Fruit fly (Drosophila melanogaster) whole organism, prepupa: ENCODE measurements around the gene mRpS35.
A peak's percentile ranks its signal among the peaks of the same experiment; 100 is the strongest.

Experiments used
- Blimp-1 ChIP-seq: fragments of 200-800 bp; sonication (Bioruptor generic); optimal IDR thresholded peaks from 3 replicates; lab custom pipeline; 2017; ENCODE audit warnings: missing biosample characterization, missing genetic modification characterization, mild to moderate bottlenecking, moderate library complexity, missing genetic modification reagents
- CG10631 ChIP-seq: fragments of 200-800 bp; sonication (Bioruptor generic); optimal IDR thresholded peaks from 2 replicates; lab custom pipeline; 2016; ENCODE audit warnings: missing biosample characterization, missing genetic modification characterization
- CG11294 ChIP-seq: fragments of 200-800 bp; sonication (Bioruptor generic); IDR thresholded peaks from 2 replicates; pipeline ENCODE4 v1.3.6; 2022; ENCODE audit warnings: missing biosample characterization, missing genetic modification characterization
- CG11902 ChIP-seq: fragments of 200-800 bp; sonication (Bioruptor generic); optimal IDR thresholded peaks from 3 replicates; lab custom pipeline; 2016; ENCODE audit warnings: missing biosample characterization, missing genetic modification characterization
- CG15336 ChIP-seq: fragments of 200-800 bp; sonication (Bioruptor generic); IDR thresholded peaks from 2 replicates; pipeline ENCODE4 v1.3.6; 2022; ENCODE audit warnings: missing biosample characterization, missing genetic modification characterization
- CG1621 ChIP-seq: fragments of 200-800 bp; sonication (Bioruptor generic); optimal IDR thresholded peaks from 3 replicates; lab custom pipeline; 2018; ENCODE audit warnings: missing biosample characterization, mild to moderate bottlenecking, missing genetic modification characterization
- CG16779 ChIP-seq: fragments of 200-800 bp; sonication (Bioruptor generic); optimal IDR thresholded peaks from 3 replicates; lab custom pipeline; 2017; ENCODE audit warnings: missing biosample characterization, mild to moderate bottlenecking, missing genetic modification characterization
- CG3032 ChIP-seq: fragments of 200-800 bp; optimal IDR thresholded peaks from 2 replicates; lab custom pipeline; 2019; ENCODE audit warnings: missing biosample characterization, mild to moderate bottlenecking, missing genetic modification characterization, moderate library complexity
- CG31627 ChIP-seq: fragments of 200-800 bp; sonication (Bioruptor generic); optimal IDR thresholded peaks from 3 replicates; lab custom pipeline; 2016; ENCODE audit warnings: missing biosample characterization, missing genetic modification characterization
- CG32006 ChIP-seq: fragments of 200-800 bp; sonication (Bioruptor generic); optimal IDR thresholded peaks from 3 replicates; lab custom pipeline; 2017; ENCODE audit warnings: missing biosample characterization, mild to moderate bottlenecking, missing genetic modification characterization
- CG3919 ChIP-seq: fragments of 200-800 bp; sonication (Bioruptor generic); optimal IDR thresholded peaks from 3 replicates; lab custom pipeline; 2016; ENCODE audit warnings: missing biosample characterization, missing genetic modification characterization
- CG4318 ChIP-seq: fragments of 200-800 bp; sonication (Bioruptor generic); optimal IDR thresholded peaks from 3 replicates; lab custom pipeline; 2017; ENCODE audit warnings: missing biosample characterization, mild to moderate bottlenecking, missing genetic modification characterization
- CG6163 ChIP-seq: fragments of 200-800 bp; sonication (Bioruptor generic); IDR thresholded peaks from 3 replicates; pipeline ENCODE4 v1.3.6; 2022; ENCODE audit warnings: missing biosample characterization, missing genetic modification characterization
- CG6276 ChIP-seq: fragments of 200-800 bp; sonication (Bioruptor generic); optimal IDR thresholded peaks from 2 replicates; lab custom pipeline; 2017; ENCODE audit warnings: missing biosample characterization, mild to moderate bottlenecking, missing genetic modification characterization
- CG6792 ChIP-seq: fragments of 200-800 bp; sonication (Bioruptor generic); optimal IDR thresholded peaks from 3 replicates; lab custom pipeline; 2016; ENCODE audit warnings: missing biosample characterization, missing genetic modification characterization
- CG6808 ChIP-seq: fragments of 200-800 bp; sonication (Bioruptor generic); optimal IDR thresholded peaks from 3 replicates; lab custom pipeline; 2017; ENCODE audit warnings: missing biosample characterization, missing genetic modification characterization, mild to moderate bottlenecking, moderate library complexity, missing genetic modification reagents
- CG6854 ChIP-seq: fragments of 200-800 bp; sonication (Bioruptor generic); optimal IDR thresholded peaks from 2 replicates; lab custom pipeline; 2017; ENCODE audit warnings: missing biosample characterization, mild to moderate bottlenecking, missing genetic modification characterization
- CG7368 ChIP-seq: fragments of 200-800 bp; sonication (Bioruptor generic); optimal IDR thresholded peaks from 3 replicates; lab custom pipeline; 2016; ENCODE audit warnings: missing biosample characterization, missing genetic modification characterization
- CG8119 ChIP-seq: fragments of 200-800 bp; sonication (Bioruptor generic); IDR thresholded peaks from 3 replicates; pipeline ENCODE4 v1.3.6; 2022; ENCODE audit warnings: missing biosample characterization, missing genetic modification characterization
- CG8319 ChIP-seq: fragments of 200-800 bp; sonication (Bioruptor generic); optimal IDR thresholded peaks from 3 replicates; lab custom pipeline; 2016; ENCODE audit warnings: missing biosample characterization, missing genetic modification characterization
- CG8632 ChIP-seq: fragments of 200-800 bp; sonication (Bioruptor generic); optimal IDR thresholded peaks from 3 replicates; lab custom pipeline; 2016; ENCODE audit warnings: missing biosample characterization, missing genetic modification characterization
- CG9139 ChIP-seq: fragments of 200-800 bp; sonication (Bioruptor generic); optimal IDR thresholded peaks from 3 replicates; lab custom pipeline; 2017; ENCODE audit warnings: missing biosample characterization, mild to moderate bottlenecking, missing genetic modification characterization
- Eip75B ChIP-seq: fragments of 200-800 bp; sonication (Bioruptor generic); optimal IDR thresholded peaks from 3 replicates; lab custom pipeline; 2016; ENCODE audit warnings: missing biosample characterization, missing genetic modification characterization
- Eip78C ChIP-seq: fragments of 200-800 bp; sonication (Bioruptor generic); peaks from one replicate; lab custom pipeline; 2016; ENCODE audit warnings: missing biosample characterization, missing genetic modification characterization
- Hr38 ChIP-seq: sonication (Bioruptor generic); optimal IDR thresholded peaks from 2 replicates; lab custom pipeline; 2016; ENCODE audit warnings: missing biosample characterization, missing genetic modification characterization
- Hr39 ChIP-seq: fragments of 200-800 bp; sonication (Bioruptor generic); optimal IDR thresholded peaks from 2 replicates; lab custom pipeline; 2016; ENCODE audit warnings: missing biosample characterization, missing genetic modification characterization
- Hr4 ChIP-seq: fragments of 200-800 bp; sonication (Bioruptor generic); optimal IDR thresholded peaks from 3 replicates; lab custom pipeline; 2016; ENCODE audit warnings: missing biosample characterization, missing genetic modification characterization
- Lpt ChIP-seq: fragments of 200-800 bp; sonication (Bioruptor generic); optimal IDR thresholded peaks from 3 replicates; lab custom pipeline; 2016; ENCODE audit warnings: missing biosample characterization, missing genetic modification characterization
- OdsH ChIP-seq: fragments of 200-800 bp; sonication (Bioruptor generic); optimal IDR thresholded peaks from 3 replicates; lab custom pipeline; 2016; ENCODE audit warnings: missing biosample characterization, missing genetic modification characterization
- Smox ChIP-seq: fragments of 200-800 bp; sonication (Bioruptor generic); optimal IDR thresholded peaks from 3 replicates; lab custom pipeline; 2016; ENCODE audit warnings: missing biosample characterization, missing genetic modification characterization
- Sox102F ChIP-seq: fragments of 200-800 bp; sonication (Bioruptor generic); optimal IDR thresholded peaks from 2 replicates; lab custom pipeline; 2016; ENCODE audit warnings: missing biosample characterization, mild to moderate bottlenecking, missing genetic modification characterization
- Sox14 ChIP-seq: fragments of 200-800 bp; sonication (Bioruptor generic); optimal IDR thresholded peaks from 3 replicates; lab custom pipeline; 2016; ENCODE audit warnings: missing biosample characterization, missing genetic modification characterization
- Sox15 ChIP-seq: fragments of 200-800 bp; sonication (Bioruptor generic); optimal IDR thresholded peaks from 3 replicates; lab custom pipeline; 2016; ENCODE audit warnings: missing biosample characterization, missing genetic modification characterization
- achi ChIP-seq: fragments of 200-800 bp; sonication (Bioruptor generic); optimal IDR thresholded peaks from 3 replicates; lab custom pipeline; 2016; ENCODE audit warnings: missing biosample characterization, missing genetic modification characterization
- acj6 ChIP-seq: fragments of 200-800 bp; sonication (Bioruptor generic); optimal IDR thresholded peaks from 3 replicates; lab custom pipeline; 2016; ENCODE audit warnings: missing biosample characterization, missing genetic modification characterization
- dac ChIP-seq: fragments of 200-800 bp; sonication (Bioruptor generic); optimal IDR thresholded peaks from 2 replicates; lab custom pipeline; 2017; ENCODE audit warnings: missing biosample characterization, mild to moderate bottlenecking, missing genetic modification characterization
- eg ChIP-seq: fragments of 200-800 bp; sonication (Bioruptor generic); IDR thresholded peaks from 3 replicates; pipeline ENCODE4 v1.3.6; 2022; ENCODE audit warnings: missing biosample characterization, missing genetic modification characterization
- fd59A ChIP-seq: fragments of 200-800 bp; sonication (Bioruptor generic); optimal IDR thresholded peaks from 2 replicates; lab custom pipeline; 2017; ENCODE audit warnings: missing biosample characterization, mild to moderate bottlenecking, missing genetic modification characterization, missing genetic modification reagents
- fd85E ChIP-seq: fragments of 200-800 bp; sonication (Bioruptor generic); optimal IDR thresholded peaks from 3 replicates; lab custom pipeline; 2016; ENCODE audit warnings: missing biosample characterization, missing genetic modification characterization
- fkh ChIP-seq: fragments of 200-800 bp; sonication (Bioruptor generic); optimal IDR thresholded peaks from 3 replicates; lab custom pipeline; 2017; ENCODE audit warnings: missing biosample characterization, mild to moderate bottlenecking, missing genetic modification characterization, moderate library complexity
- lz ChIP-seq: fragments of 200-800 bp; sonication (Bioruptor generic); optimal IDR thresholded peaks from 3 replicates; lab custom pipeline; 2016; ENCODE audit warnings: missing biosample characterization, missing genetic modification characterization
- net ChIP-seq: fragments of 200-800 bp; sonication (Bioruptor generic); optimal IDR thresholded peaks from 3 replicates; lab custom pipeline; 2016; ENCODE audit warnings: missing biosample characterization, missing genetic modification characterization
- pdm3 ChIP-seq: fragments of 200-800 bp; sonication (Bioruptor generic); optimal IDR thresholded peaks from 3 replicates; lab custom pipeline; 2016; ENCODE audit warnings: missing biosample characterization, missing genetic modification characterization
- salr ChIP-seq, 2 experiments: fragments of 200-800 bp; sonication (Bioruptor generic); optimal IDR thresholded peaks; 3 replicates each; lab custom pipeline; 2016 to 2018; ENCODE audit warnings: missing biosample characterization in 2 of 2, missing genetic modification characterization in 2 of 2, mild to moderate bottlenecking in 1 of 2
- spab ChIP-seq: fragments of 200-800 bp; sonication (Bioruptor generic); optimal IDR thresholded peaks from 2 replicates; lab custom pipeline; 2017; ENCODE audit warnings: missing biosample characterization, mild to moderate bottlenecking, missing genetic modification characterization, missing genetic modification reagents
- ss ChIP-seq, 2 experiments: fragments of 200-800 bp; sonication (Bioruptor generic); optimal IDR thresholded peaks; 2 replicates in 1 of 2; 3 replicates in 1 of 2; lab custom pipeline; 2017 to 2018; ENCODE audit warnings: mild to moderate bottlenecking in 2 of 2, missing biosample characterization in 2 of 2, missing genetic modification characterization in 2 of 2, moderate library complexity in 1 of 2
- svp ChIP-seq: fragments of 200-800 bp; sonication (Bioruptor generic); peaks from one replicate; lab custom pipeline; 2016; ENCODE audit warnings: missing biosample characterization, missing genetic modification characterization
- topi ChIP-seq: fragments of 200-800 bp; sonication (Bioruptor generic); optimal IDR thresholded peaks from 3 replicates; lab custom pipeline; 2016; ENCODE audit warnings: missing biosample characterization, missing genetic modification characterization
- vri ChIP-seq: fragments of 200-800 bp; sonication (Bioruptor generic); optimal IDR thresholded peaks from 3 replicates; lab custom pipeline; 2016; ENCODE audit warnings: missing biosample characterization, mild to moderate bottlenecking, missing genetic modification characterization

Gene mRpS35

DNA sequence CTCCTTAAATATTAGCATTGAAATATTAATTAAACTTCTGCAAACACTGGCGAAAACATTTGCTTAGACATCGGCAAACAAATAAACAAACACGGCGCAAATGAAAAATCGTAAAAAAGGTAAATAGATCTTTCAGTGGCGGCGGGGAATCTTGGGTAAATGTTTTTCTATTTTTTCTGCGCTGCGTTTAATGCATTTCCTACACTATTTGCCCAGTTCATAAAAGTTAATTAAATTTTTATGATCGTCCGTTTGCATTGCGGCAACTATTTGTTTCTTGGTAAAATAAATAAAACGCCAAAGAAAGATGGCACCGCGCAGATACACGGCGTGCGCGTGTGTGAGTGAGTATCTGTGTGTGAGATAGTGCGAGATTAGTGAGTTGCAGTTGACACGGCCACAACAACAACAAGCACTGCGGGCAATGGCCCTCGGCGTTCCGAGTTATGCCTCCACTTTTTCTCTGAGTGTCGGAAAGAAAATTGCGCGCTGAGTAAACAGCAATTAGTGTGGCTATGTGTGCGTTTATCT, 17.8 kb downstream of the mRpS35 start (continued):
- no peak for TF ChIP-seq spab (GFP tag; lab: Kevin White, UChicago)
- no peak for TF ChIP-seq vri (GFP tag; lab: Kevin White, UChicago)
- peak; percentile 97 for TF ChIP-seq fkh (GFP tag; lab: Kevin White, UChicago)

DNA sequence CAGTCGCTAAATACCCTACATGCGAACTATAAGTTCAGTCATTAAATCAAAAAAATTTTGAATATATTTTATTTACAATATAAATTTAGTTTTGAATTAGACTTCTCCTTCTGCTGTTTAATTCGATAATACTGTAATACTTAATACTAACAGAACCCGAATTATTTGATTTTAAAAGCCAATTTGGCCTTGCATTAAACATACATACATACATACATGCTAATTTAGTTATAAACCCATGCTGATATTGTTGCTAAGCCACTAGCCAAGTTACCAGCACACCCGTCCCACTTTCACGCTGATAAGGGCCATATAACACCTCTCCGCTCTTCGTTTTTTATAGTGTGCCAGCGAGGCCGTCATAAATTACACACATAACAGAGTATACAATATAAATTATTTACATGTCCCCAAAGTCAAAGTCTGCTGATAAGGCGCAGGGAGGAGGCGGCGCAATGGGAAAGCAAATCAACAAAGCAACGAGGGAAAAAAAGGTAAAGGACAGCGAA, 18.5 kb downstream of the mRpS35 start:
- TF ChIP-seq OdsH (GFP tag; lab: Kevin White, UChicago), result no peak
- peak; percentile 21 for TF ChIP-seq pdm3
- peak; percentile 46 for TF ChIP-seq CG4318 (GFP tag; lab: Kevin White, UChicago)
- TF ChIP-seq CG16779, result peak; percentile 65
- TF ChIP-seq Lpt (GFP tag; lab: Kevin White, UChicago), result peak; percentile 21
- TF ChIP-seq Hr39 (GFP tag; lab: Kevin White, UChicago), result peak; percentile 9
- TF ChIP-seq Hr4 (GFP tag; lab: Kevin White, UChicago), result no peak
- TF ChIP-seq eg (GFP tag; lab: Robert Waterston, UW), result peak; percentile 71
- no peak for TF ChIP-seq Hr38 (GFP tag; lab: Kevin White, UChicago)
- TF ChIP-seq fd59A (GFP tag; lab: Kevin White, UChicago), result no peak
- TF ChIP-seq CG10631 (GFP tag; lab: Kevin White, UChicago), result no peak
- TF ChIP-seq net, result no peak
- TF ChIP-seq CG6792, result peak; percentile 2
- peak; percentile 60 for TF ChIP-seq CG6854 (GFP tag; lab: Kevin White, UChicago)
- TF ChIP-seq CG31627 (GFP tag; lab: Kevin White, UChicago), result no peak
- peak; percentile 47 for TF ChIP-seq CG6276 (GFP tag; lab: Kevin White, UChicago)
- peak; percentile 39 for TF ChIP-seq Sox102F (GFP tag; lab: Kevin White, UChicago)
- TF ChIP-seq CG3919 (GFP tag; lab: Kevin White, UChicago), result peak; percentile 35
- peak; percentile 40 for TF ChIP-seq CG3032
- peak; percentile 45 for TF ChIP-seq spab (GFP tag; lab: Kevin White, UChicago)
- no peak for TF ChIP-seq CG8119 (GFP tag; lab: Robert Waterston, UW)
- peak; percentile 26 for TF ChIP-seq dac (GFP tag; lab: Kevin White, UChicago)
- TF ChIP-seq CG8319 (GFP tag; lab: Kevin White, UChicago), result no peak
- no peak for TF ChIP-seq Smox (GFP tag; lab: Kevin White, UChicago)
- TF ChIP-seq Sox14 (GFP tag; lab: Kevin White, UChicago), result peak; percentile 51
- peak; percentile 81 for TF ChIP-seq vri (GFP tag; lab: Kevin White, UChicago)
- TF ChIP-seq Eip75B (GFP tag; lab: Kevin White, UChicago), result peak; percentile 26
- TF ChIP-seq CG9139 (GFP tag; lab: Kevin White, UChicago), result peak; percentile 54
- TF ChIP-seq svp (GFP tag; lab: Kevin White, UChicago), result peak; percentile 95
- TF ChIP-seq CG11902 (GFP tag; lab: Kevin White, UChicago), result peak; percentile 28
- TF ChIP-seq fkh (GFP tag; lab: Kevin White, UChicago), result peak; percentile 95
- TF ChIP-seq achi (GFP tag; lab: Kevin White, UChicago), result no peak
- peak; percentile 26 to 46 for TF ChIP-seq salr (GFP tag; optimal IDR thresholded peaks at IDR 0.05; lab: Kevin White, UChicago)
- no peak for TF ChIP-seq fd85E (GFP tag; lab: Kevin White, UChicago)
- peak; percentile 7 for TF ChIP-seq acj6 (GFP tag; lab: Kevin White, UChicago)
- TF ChIP-seq CG1621 (tag; lab: Kevin White, UChicago), result peak; percentile 50
- peak; percentile 78 for TF ChIP-seq CG6163 (GFP tag; lab: Robert Waterston, UW)
- peak; percentile 38; the same call in 1 of the 2 replicates for TF ChIP-seq CG15336 (GFP tag; lab: Robert Waterston, UW)
- peak; percentile 58 for TF ChIP-seq CG32006 (GFP tag; lab: Kevin White, UChicago)
- peak; percentile 39 for TF ChIP-seq CG8632 (GFP tag; lab: Kevin White, UChicago)
- peak; percentile 84 for TF ChIP-seq Eip78C (GFP tag; lab: Kevin White, UChicago)
- TF ChIP-seq CG11294 (GFP tag; lab: Robert Waterston, UW), result no peak; the same call in none of the 2 replicates
- TF ChIP-seq CG7368 (GFP tag; lab: Kevin White, UChicago), result no peak
- no peak for TF ChIP-seq lz (GFP tag; lab: Kevin White, UChicago)
- peak; percentile 72 for TF ChIP-seq CG6808 (GFP tag; lab: Kevin White, UChicago)
- peak; percentile 4 for TF ChIP-seq topi (GFP tag; lab: Kevin White, UChicago)
- TF ChIP-seq Sox15 (GFP tag; lab: Kevin White, UChicago), result no peak
- TF ChIP-seq ss (GFP tag; optimal IDR thresholded peaks at IDR 0.05; lab: Kevin White, UChicago), result peak; percentile 60 to 79
- peak; percentile 34 for TF ChIP-seq Blimp-1 (GFP tag; lab: Kevin White, UChicago)
